Worm (Caenorhabditis elegans) whole organism, late embryonic: ENCODE results near the gene nhr-134.
"Not testable (repeated sequence)": the region's sequence is repeated elsewhere in the genome, so short reads cannot be mapped to it uniquely, and the experiment has no call there.

ENCODE experiments used
- ahr-1 ChIP-seq: sonication (generic microtip); optimal IDR thresholded peaks from 2 replicates; lab custom pipeline; 2016; ENCODE audit warnings: missing genetic modification characterization, missing compliant biosample characterization
- ama-1 ChIP-seq: fragments of 150-350 bp; optimal IDR thresholded peaks from 2 replicates; lab custom pipeline; 2014
- ceh-22 ChIP-seq: sonication (generic microtip); optimal IDR thresholded peaks from 2 replicates; lab custom pipeline; 2017; ENCODE audit warnings: missing biosample characterization, missing genetic modification characterization
- ceh-45 ChIP-seq: fragments of 200-800 bp; sonication (Bioruptor generic); IDR thresholded peaks from 2 replicates; pipeline ENCODE4 v1.3.6; 2022; ENCODE audit warnings: missing genetic modification reagents, missing genetic modification characterization, missing compliant biosample characterization
- fkh-6 ChIP-seq: sonication (generic microtip); optimal IDR thresholded peaks from 2 replicates; lab custom pipeline; 2016; ENCODE audit warnings: missing genetic modification characterization, missing compliant biosample characterization
- pha-4 ChIP-seq: fragments of 150-350 bp; optimal IDR thresholded peaks from 2 replicates; lab custom pipeline; 2018; ENCODE audit warnings: missing biosample characterization, missing genetic modification reagents, missing genetic modification characterization
- tbx-2 ChIP-seq: sonication (generic microtip); optimal IDR thresholded peaks from 2 replicates; lab custom pipeline; 2016; ENCODE audit warnings: missing genetic modification characterization, missing compliant biosample characterization
- ttx-3 ChIP-seq: sonication (generic microtip); optimal IDR thresholded peaks from 2 replicates; lab custom pipeline; 2016; ENCODE audit warnings: missing genetic modification reagents, missing genetic modification characterization, missing compliant biosample characterization
- unc-3 ChIP-seq, 2 experiments: fragments of 200-800 bp in 1 of 2; sonication (Bioruptor generic) in 1 of 2; sonication (generic microtip) in 1 of 2; conservative IDR thresholded peaks in 1 of 2; optimal IDR thresholded peaks in 1 of 2; 2 replicates each; pipeline versions ENCODE4 v1.3.6 to Lab custom; 2016 to 2022; ENCODE audit warnings: missing compliant biosample characterization in 2 of 2, missing genetic modification characterization in 2 of 2, missing genetic modification reagents in 1 of 2

- not testable (repeated sequence) for TF ChIP-seq ceh-45 (GFP tag; lab: Robert Waterston, UW); ahr-1; fkh-6; unc-3 (GFP tag; conservative IDR thresholded peaks at IDR 0.05; lab: Robert Waterston, UW); unc-3 (tag; optimal IDR thresholded peaks at IDR 0.05; lab: Kevin White, UChicago); pha-4 (tag; lab: Kevin White, UChicago); ceh-22; tbx-2 (tag; lab: Kevin White, UChicago); ttx-3 (tag; lab: Kevin White, UChicago); ama-1 (lab: Kevin White, UChicago)
Observed at ce11 chrV:2255191-2255590, 24.2 kb downstream of the nhr-134 start, which contains the start of gene F41B5.1.
